Fruit fly (Drosophila melanogaster) whole organism, embryonic: ENCODE measurements around the gene CG10431.

Source experiments
- Abd-B ChIP-seq: fragments of 200-800 bp; sonication (Bioruptor generic); optimal IDR thresholded peaks from 2 replicates; lab custom pipeline; 2018; ENCODE audit warnings: missing biosample characterization, mild to moderate bottlenecking, missing genetic modification characterization, moderate library complexity
- Atf3 ChIP-seq: fragments of 200-800 bp; sonication (Bioruptor generic); optimal IDR thresholded peaks from 3 replicates; lab custom pipeline; 2016; ENCODE audit warnings: missing biosample characterization, missing genetic modification characterization
- Atf6 ChIP-seq: fragments of 200-800 bp; sonication (Bioruptor generic); IDR thresholded peaks from 2 replicates; pipeline ENCODE4 v1.3.6; 2022; ENCODE audit warnings: missing biosample characterization, missing genetic modification characterization
- CG1024 ChIP-seq: fragments of 200-800 bp; sonication (Bioruptor generic); IDR thresholded peaks from 2 replicates; pipeline ENCODE4 v1.3.6; 2022; ENCODE audit warnings: missing biosample characterization, missing genetic modification characterization
- CG10462 ChIP-seq: fragments of 200-800 bp; sonication (Bioruptor generic); optimal IDR thresholded peaks from 2 replicates; lab custom pipeline; 2016; ENCODE audit warnings: missing biosample characterization, missing genetic modification characterization
- CG10543 ChIP-seq: fragments of 200-800 bp; sonication (Bioruptor generic); optimal IDR thresholded peaks from 3 replicates; lab custom pipeline; 2017; ENCODE audit warnings: missing biosample characterization, mild to moderate bottlenecking, missing genetic modification characterization, moderate library complexity
- CG12219 ChIP-seq: fragments of 200-800 bp; sonication (Bioruptor generic); optimal IDR thresholded peaks from 3 replicates; lab custom pipeline; 2018; ENCODE audit warnings: missing biosample characterization, mild to moderate bottlenecking, missing genetic modification characterization
- CG13123 ChIP-seq: fragments of 200-800 bp; sonication (Bioruptor generic); optimal IDR thresholded peaks from 2 replicates; lab custom pipeline; 2016; ENCODE audit warnings: missing biosample characterization, missing genetic modification characterization
- CG13424 ChIP-seq: fragments of 200-800 bp; sonication (Bioruptor generic); optimal IDR thresholded peaks from 2 replicates; lab custom pipeline; 2019; ENCODE audit warnings: missing biosample characterization, mild to moderate bottlenecking, missing genetic modification characterization, moderate library complexity
- CG13775 ChIP-seq: fragments of 200-800 bp; sonication (Bioruptor generic); optimal IDR thresholded peaks from 3 replicates; lab custom pipeline; 2017; ENCODE audit warnings: missing biosample characterization, mild to moderate bottlenecking, missing genetic modification characterization
- CG1529 ChIP-seq: fragments of 200-800 bp; sonication (Bioruptor generic); optimal IDR thresholded peaks from 3 replicates; lab custom pipeline; 2018; ENCODE audit warnings: missing biosample characterization, missing genetic modification characterization
- CG2678 ChIP-seq: fragments of 200-800 bp; sonication (Bioruptor generic); optimal IDR thresholded peaks from 3 replicates; lab custom pipeline; 2019; ENCODE audit warnings: missing biosample characterization, mild to moderate bottlenecking, missing genetic modification characterization, moderate library complexity
- CG2875 ChIP-seq: fragments of 200-800 bp; sonication (Bioruptor generic); optimal IDR thresholded peaks from 2 replicates; lab custom pipeline; 2017; ENCODE audit warnings: missing biosample characterization, mild to moderate bottlenecking, missing genetic modification characterization, missing genetic modification reagents
- CG3281 ChIP-seq: fragments of 200-800 bp; sonication (Bioruptor generic); optimal IDR thresholded peaks from 3 replicates; lab custom pipeline; 2017; ENCODE audit warnings: missing biosample characterization, mild to moderate bottlenecking, missing genetic modification characterization
- CG6791 ChIP-seq: fragments of 200-800 bp; sonication (Bioruptor generic); IDR thresholded peaks from 3 replicates; pipeline ENCODE4 v1.3.6; 2022; ENCODE audit warnings: missing biosample characterization, missing genetic modification characterization; ENCODE audit not compliant: partially characterized antibody
- CG9437 ChIP-seq: fragments of 200-800 bp; sonication (Bioruptor generic); optimal IDR thresholded peaks from 2 replicates; lab custom pipeline; 2018; ENCODE audit warnings: missing biosample characterization, mild to moderate bottlenecking, missing genetic modification characterization
- D ChIP-seq, 2 experiments: fragments of 200-800 bp in 1 of 2; fragments of >200 bp in 1 of 2; sonication (Bioruptor generic) in 1 of 2; optimal IDR thresholded peaks; 2 replicates in 1 of 2; 3 replicates in 1 of 2; lab custom pipeline; 2017; ENCODE audit warnings: mild to moderate bottlenecking in 1 of 2, missing biosample characterization in 1 of 2, missing genetic modification characterization in 1 of 2, missing genetic modification reagents in 1 of 2
- H2.0 ChIP-seq: fragments of 200-800 bp; sonication (Bioruptor generic); IDR thresholded peaks from 2 replicates; pipeline ENCODE4 v1.3.6; 2022; ENCODE audit warnings: missing biosample characterization, missing genetic modification characterization
- Hr3 ChIP-seq: fragments of 200-800 bp; sonication (Bioruptor generic); optimal IDR thresholded peaks from 3 replicates; lab custom pipeline; 2016; ENCODE audit warnings: missing biosample characterization, missing genetic modification characterization
- Optix ChIP-seq: fragments of 200-800 bp; sonication (Bioruptor generic); IDR thresholded peaks from 3 replicates; pipeline ENCODE4 v1.3.6; 2022; ENCODE audit warnings: missing biosample characterization, missing genetic modification characterization
- Ssrp ChIP-seq: fragments of 200-800 bp; sonication (Bioruptor generic); optimal IDR thresholded peaks from 2 replicates; lab custom pipeline; 2018; ENCODE audit warnings: missing biosample characterization, mild to moderate bottlenecking, missing genetic modification characterization, moderate library complexity
- Usf ChIP-seq: fragments of 200-800 bp; sonication (Bioruptor generic); optimal IDR thresholded peaks from 2 replicates; lab custom pipeline; 2017; ENCODE audit warnings: missing genotype, missing biosample characterization, missing genetic modification characterization
- al ChIP-seq: fragments of 200-800 bp; sonication (Bioruptor generic); IDR thresholded peaks from 2 replicates; pipeline ENCODE4 v1.3.6; 2022; ENCODE audit warnings: missing biosample characterization, missing genetic modification characterization
- ase ChIP-seq: fragments of 200-800 bp; sonication (Bioruptor generic); IDR thresholded peaks from 3 replicates; pipeline ENCODE4 v1.3.6; 2022; ENCODE audit warnings: missing biosample characterization, missing genetic modification characterization
- ash1 ChIP-seq: fragments of 200-800 bp; sonication (Bioruptor generic); optimal IDR thresholded peaks from 2 replicates; lab custom pipeline; 2018; ENCODE audit warnings: missing biosample characterization, mild to moderate bottlenecking, missing genetic modification characterization
- az2 ChIP-seq: fragments of 200-800 bp; sonication (Bioruptor generic); optimal IDR thresholded peaks from 3 replicates; lab custom pipeline; 2016; ENCODE audit warnings: missing biosample characterization, missing genetic modification characterization
- bsh ChIP-seq, 2 experiments: fragments of 200-800 bp; sonication (Bioruptor generic); optimal IDR thresholded peaks; 2 replicates each; lab custom pipeline; 2017 to 2018; ENCODE audit warnings: mild to moderate bottlenecking in 2 of 2, missing biosample characterization in 2 of 2, missing genetic modification characterization in 2 of 2, moderate library complexity in 1 of 2
- btn ChIP-seq: fragments of 200-800 bp; sonication (Bioruptor generic); optimal IDR thresholded peaks from 2 replicates; lab custom pipeline; 2016; ENCODE audit warnings: missing biosample characterization, missing genetic modification characterization
- cas ChIP-seq: fragments of 200-800 bp; sonication (Bioruptor generic); IDR thresholded peaks from 2 replicates; pipeline ENCODE4 v1.3.6; 2022; ENCODE audit warnings: missing biosample characterization, missing genetic modification characterization
- disco-r ChIP-seq: fragments of 200-800 bp; sonication (Bioruptor generic); optimal IDR thresholded peaks from 2 replicates; lab custom pipeline; 2016; ENCODE audit warnings: missing biosample characterization, missing genetic modification characterization
- dm ChIP-seq: fragments of 200-800 bp; sonication (Bioruptor generic); optimal IDR thresholded peaks from 3 replicates; lab custom pipeline; 2016; ENCODE audit warnings: missing biosample characterization, missing genetic modification characterization
- kay ChIP-seq: fragments of 200-800 bp; sonication (Bioruptor generic); optimal IDR thresholded peaks from 2 replicates; lab custom pipeline; 2016; ENCODE audit warnings: missing biosample characterization, missing genetic modification characterization
- ken ChIP-seq: fragments of 200-800 bp; sonication (Bioruptor generic); IDR thresholded peaks from 3 replicates; pipeline ENCODE4 v1.3.6; 2022; ENCODE audit warnings: missing biosample characterization, missing genetic modification characterization
- lbe ChIP-seq: fragments of 200-800 bp; sonication (Bioruptor generic); optimal IDR thresholded peaks from 2 replicates; lab custom pipeline; 2016; ENCODE audit warnings: missing biosample characterization, mild to moderate bottlenecking, missing genetic modification characterization
- nau ChIP-seq: fragments of 200-800 bp; sonication (Bioruptor generic); optimal IDR thresholded peaks from 3 replicates; lab custom pipeline; 2017; ENCODE audit warnings: missing biosample characterization, mild to moderate bottlenecking, missing genetic modification characterization, missing genetic modification reagents
- p53 ChIP-seq: fragments of 200-800 bp; sonication (Bioruptor generic); optimal IDR thresholded peaks from 2 replicates; lab custom pipeline; 2016; ENCODE audit warnings: missing biosample characterization, missing genetic modification characterization
- pan ChIP-seq, 4 experiments: fragments of >200 bp in 3 of 4; fragments of 200-800 bp in 1 of 4; sonication (Bioruptor generic) in 1 of 4; optimal IDR thresholded peaks in 3 of 4; IDR thresholded peaks in 1 of 4; 2 replicates each; pipeline versions ENCODE4 v1.3.6 to Lab custom; 2017 to 2022; ENCODE audit warnings: missing biosample characterization in 2 of 4, missing genetic modification characterization in 2 of 4, mixed read lengths in 1 of 4
- ranshi ChIP-seq: fragments of 200-800 bp; sonication (Bioruptor generic); IDR thresholded peaks from 2 replicates; pipeline ENCODE4 v1.3.6; 2022; ENCODE audit warnings: missing biosample characterization, missing genetic modification characterization
- schlank ChIP-seq: fragments of 200-800 bp; sonication (Bioruptor generic); optimal IDR thresholded peaks from 2 replicates; lab custom pipeline; 2018; ENCODE audit warnings: missing biosample characterization, mild to moderate bottlenecking, missing genetic modification characterization
- sens-2 ChIP-seq: fragments of 200-800 bp; sonication (Bioruptor generic); IDR thresholded peaks from 2 replicates; pipeline ENCODE4 v1.3.6; 2022; ENCODE audit warnings: missing biosample characterization, missing genetic modification characterization
- sr ChIP-seq: fragments of 200-800 bp; sonication (Bioruptor generic); IDR thresholded peaks from 3 replicates; pipeline ENCODE4 v1.3.6; 2022; ENCODE audit warnings: missing biosample characterization, missing genetic modification characterization
- ssp ChIP-seq: fragments of 200-800 bp; sonication (Bioruptor generic); IDR thresholded peaks from 2 replicates; pipeline ENCODE4 v1.3.6; 2022; ENCODE audit warnings: missing biosample characterization, missing genetic modification characterization
- stc ChIP-seq: fragments of 200-800 bp; sonication (Bioruptor generic); IDR thresholded peaks from 2 replicates; pipeline ENCODE4 v1.3.6; 2022; ENCODE audit warnings: missing biosample characterization, missing genetic modification characterization
- sug ChIP-seq: fragments of 200-800 bp; optimal IDR thresholded peaks from 2 replicates; lab custom pipeline; 2019; ENCODE audit warnings: missing biosample characterization, mild to moderate bottlenecking, missing genetic modification characterization, moderate library complexity
- tin ChIP-seq: fragments of 200-800 bp; sonication (Bioruptor generic); optimal IDR thresholded peaks from 3 replicates; lab custom pipeline; 2016; ENCODE audit warnings: missing biosample characterization, missing genetic modification characterization
- tx ChIP-seq: fragments of 200-800 bp; sonication (Bioruptor generic); optimal IDR thresholded peaks from 2 replicates; lab custom pipeline; 2016; ENCODE audit warnings: missing biosample characterization, missing genetic modification characterization
- vvl ChIP-seq: fragments of 200-800 bp; sonication (Bioruptor generic); IDR thresholded peaks from 2 replicates; pipeline ENCODE4 v1.3.6; 2022; ENCODE audit warnings: missing biosample characterization, missing genetic modification characterization
- wek ChIP-seq: fragments of 200-800 bp; sonication (Bioruptor generic); optimal IDR thresholded peaks from 3 replicates; lab custom pipeline; 2018; ENCODE audit warnings: missing biosample characterization, mild to moderate bottlenecking, missing genetic modification characterization, moderate library complexity

CG10431 gene

DNA sequence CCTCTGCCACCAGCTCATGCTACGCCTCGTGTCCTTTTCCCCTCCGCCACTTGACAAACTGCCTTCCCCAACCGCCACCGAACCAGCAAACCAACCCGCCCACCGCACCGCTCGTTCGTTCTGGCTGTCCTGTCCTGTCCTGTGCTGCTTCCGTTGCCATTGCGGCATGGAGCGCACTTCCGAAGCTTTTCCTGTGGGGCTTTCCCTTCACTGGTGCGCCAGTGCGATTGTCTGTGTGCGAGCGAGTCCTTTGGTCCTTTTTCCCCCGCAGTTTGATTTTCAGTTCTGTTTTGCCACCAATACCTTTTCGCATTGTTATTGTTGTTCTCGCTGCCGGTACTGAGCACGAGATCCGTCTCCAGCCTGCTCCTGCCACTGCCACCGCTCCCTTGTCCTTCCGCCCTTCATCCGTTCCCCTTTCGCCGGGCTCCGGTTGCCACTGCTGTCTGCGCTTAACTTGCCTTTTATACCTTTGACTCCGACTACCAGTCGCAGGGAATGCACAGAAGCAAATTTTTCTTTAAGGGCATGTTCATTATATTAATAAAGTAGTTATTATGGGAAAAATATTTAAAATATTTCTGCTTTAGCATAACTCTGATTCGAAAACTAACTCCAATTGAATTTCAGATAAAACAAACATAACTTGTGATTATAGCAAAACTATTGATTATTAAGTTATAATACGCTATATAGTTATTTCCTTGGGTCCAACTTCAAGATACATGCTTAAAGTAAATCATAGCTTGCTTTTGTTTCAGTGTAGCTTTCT lies 49.6 kb downstream of the CG10431 start (continued):
- TF ChIP-seq lbe (no peak), sug (tag; lab: Kevin White, UChicago) (peak; percentile 67), sens-2 (GFP tag; lab: Robert Waterston, UW) (no peak), CG13424 (tag; lab: Kevin White, UChicago) (peak; percentile 87), pan (optimal IDR thresholded peaks at IDR 0.05; lab: Kevin White, UChicago) (no peak), pan (GFP tag; optimal IDR thresholded peaks at IDR 0.05 in 1 of 2, IDR thresholded peaks at IDR 0.05 in 1 of 2) (no peak), Usf (no peak), ranshi (GFP tag; lab: Robert Waterston, UW) (0 out of 2 replicates have a peak, but pooled peaks have one; percentile 6), disco-r (GFP tag; lab: Kevin White, UChicago) (no peak), ken (no peak; the same call in 2 of the 3 replicates), schlank (tag; lab: Kevin White, UChicago) (peak; percentile 21), tin (GFP tag; lab: Kevin White, UChicago) (peak; percentile 33), al (GFP tag; lab: Robert Waterston, UW) (peak; percentile 23; the same call in 1 of the 2 replicates), CG12219 (peak; percentile 54), btn (GFP tag; lab: Kevin White, UChicago) (no peak), Atf3 (GFP tag; lab: Kevin White, UChicago) (no peak), ash1 (no peak), CG1529 (GFP tag; lab: Kevin White, UChicago) (peak; percentile 30), D (optimal IDR thresholded peaks at IDR 0.05; lab: Kevin White, UChicago) (no peak), D (GFP tag; optimal IDR thresholded peaks at IDR 0.05; lab: Kevin White, UChicago) (peak; percentile 67), Atf6 (GFP tag; lab: Robert Waterston, UW) (peak; percentile 70), nau (GFP tag; lab: Kevin White, UChicago) (peak; percentile 54), ssp (no peak), Ssrp (peak; percentile 76), CG2875 (peak; percentile 34), Optix (GFP tag; lab: Robert Waterston, UW) (no peak), az2 (GFP tag; lab: Kevin White, UChicago) (peak; percentile 45), CG2678 (peak; percentile 92), CG9437 (peak; percentile 62), CG10462 (no peak), CG10543 (GFP tag; lab: Kevin White, UChicago) (peak; percentile 80), p53 (GFP tag; lab: Kevin White, UChicago) (no peak), CG13123 (GFP tag; lab: Kevin White, UChicago) (no peak), ase (GFP tag; lab: Robert Waterston, UW) (no peak), vvl (GFP tag; lab: Robert Waterston, UW) (no peak), sr (GFP tag; lab: Robert Waterston, UW) (no peak), stc (peak; percentile 41; the same call in 1 of the 2 replicates), CG6791 (GFP tag; lab: Robert Waterston, UW) (no peak), CG3281 (GFP tag; lab: Kevin White, UChicago) (peak; percentile 83), dm (GFP tag; lab: Kevin White, UChicago) (no peak), wek (GFP tag; lab: Kevin White, UChicago) (no peak), cas (GFP tag; lab: Robert Waterston, UW) (no peak), bsh (GFP tag; optimal IDR thresholded peaks at IDR 0.05; lab: Kevin White, UChicago) (peak in 1 of 2 experiments; percentile 64), tx (no peak), Abd-B (GFP tag; lab: Kevin White, UChicago) (peak; percentile 36), Hr3 (GFP tag; lab: Kevin White, UChicago) (peak; percentile 45), H2.0 (peak; percentile 29; the same call in 1 of the 2 replicates), CG1024 (no peak), CG13775 (GFP tag; lab: Kevin White, UChicago) (peak; percentile 57), kay (peak; percentile 23)
